Fruit fly (Drosophila melanogaster): Measurements from ENCODE around the gene Zmynd10.

Gene Zmynd10

dm6 chr3L:13007946-13008462 is 18.2 kb downstream of the Zmynd10 start (continued):
- TF ChIP-seq bowl (GFP tag; IDR thresholded peaks at IDR 0.05) (no peak), vfl (GFP tag; optimal IDR thresholded peaks at IDR 0.05) (no peak), ewg (GFP tag; optimal IDR thresholded peaks at IDR 0.05) (no peak), seq (GFP tag; IDR thresholded peaks at IDR 0.05) (no peak), hb (GFP tag; IDR thresholded peaks at IDR 0.05; ENCODE audit: partially characterized antibody) (no peak), NfI (GFP tag; optimal IDR thresholded peaks at IDR 0.05) (no peak), gcm2 (GFP tag; optimal IDR thresholded peaks at IDR 0.05) (no peak), jigr1 (GFP tag; IDR thresholded peaks at IDR 0.05) (no peak), CG1647 (GFP tag; optimal IDR thresholded peaks at IDR 0.05) (no peak), CG18764 (GFP tag; optimal IDR thresholded peaks at IDR 0.05) (no peak), Atf3 (GFP tag; optimal IDR thresholded peaks at IDR 0.05) (no peak), CG34376 (GFP tag; optimal IDR thresholded peaks at IDR 0.05) (no peak), ro (GFP tag; IDR thresholded peaks at IDR 0.05) (no peak), Abd-B (GFP tag; optimal IDR thresholded peaks at IDR 0.05) (peak; percentile 56), CG13424 (tag; optimal IDR thresholded peaks at IDR 0.05) (no peak), CG7271 (tag; optimal IDR thresholded peaks at IDR 0.05) (no peak), CG17361 (GFP tag; IDR thresholded peaks at IDR 0.05) (0 out of 3 replicates have a peak, but pooled peaks have one; percentile 16), caup (GFP tag; optimal IDR thresholded peaks at IDR 0.05; ENCODE audit: severe bottlenecking) (no peak), Opbp (GFP tag; IDR thresholded peaks at IDR 0.05; ENCODE audit: partially characterized antibody) (peak; percentile 20; the same call in 2 of the 3 replicates), Sox100B (GFP tag; optimal IDR thresholded peaks at IDR 0.05) (no peak), bsh (GFP tag; optimal IDR thresholded peaks at IDR 0.05) (no peak), yki (optimal IDR thresholded peaks at IDR 0.05) (no peak), Fer2 (tag; optimal IDR thresholded peaks at IDR 0.05) (no peak), Hr39 (optimal IDR thresholded peaks at IDR 0.05) (no peak), hbn (GFP tag; IDR thresholded peaks at IDR 0.05; ENCODE audit: partially characterized antibody) (no peak; the same call in 1 of the 2 replicates), CG4730 (GFP tag; IDR thresholded peaks at IDR 0.05) (no peak), Scr (GFP tag; IDR thresholded peaks at IDR 0.05; ENCODE audit: partially characterized antibody) (peak; percentile 77), CG6791 (GFP tag; IDR thresholded peaks at IDR 0.05; ENCODE audit: partially characterized antibody) (peak; percentile 71), Dp (GFP tag; optimal IDR thresholded peaks at IDR 0.05) (peak; percentile 20), gsb (GFP tag; IDR thresholded peaks at IDR 0.05) (no peak), B-H2 (GFP tag; optimal IDR thresholded peaks at IDR 0.05) (no peak), scrt (GFP tag; optimal IDR thresholded peaks at IDR 0.05) (no peak), tap (tag; optimal IDR thresholded peaks at IDR 0.05) (no peak), MTF-1 (GFP tag; optimal IDR thresholded peaks at IDR 0.05; ENCODE audit: borderline replicate concordance) (no peak), CG12391 (tag; optimal IDR thresholded peaks at IDR 0.05) (peak; percentile 10), Ada2b (GFP tag; IDR thresholded peaks at IDR 0.05) (no peak), CG5180 (GFP tag; optimal IDR thresholded peaks at IDR 0.05) (no peak), maf-S (GFP tag; optimal IDR thresholded peaks at IDR 0.05) (no peak), GATAe (GFP tag; conservative IDR thresholded peaks at IDR 0.05) (no peak), Rx (GFP tag; IDR thresholded peaks at IDR 0.05) (no peak), CG15011 (GFP tag; optimal IDR thresholded peaks at IDR 0.05) (no peak), CG1529 (GFP tag; optimal IDR thresholded peaks at IDR 0.05) (no peak), jumu (GFP tag; optimal IDR thresholded peaks at IDR 0.05) (no peak), CG11398 (GFP tag; optimal IDR thresholded peaks at IDR 0.05) (no peak), sob (GFP tag; IDR thresholded peaks at IDR 0.05) (no peak), insv (GFP tag; optimal IDR thresholded peaks at IDR 0.05) (no peak), CG16813 (GFP tag; IDR thresholded peaks at IDR 0.05; ENCODE audit: partially characterized antibody) (peak; percentile 67), CG9797 (GFP tag; optimal IDR thresholded peaks at IDR 0.05) (no peak), lab (GFP tag; optimal IDR thresholded peaks at IDR 0.05) (no peak), CG15479 (GFP tag; optimal IDR thresholded peaks at IDR 0.05) (no peak)
